Worm (Caenorhabditis elegans) whole organism, young adult: ENCODE data around the gene spp-19.

ENCODE experiments used
- T07F8.4 ChIP-seq: sonication (generic microtip); optimal IDR thresholded peaks from 2 replicates; lab custom pipeline; 2016; ENCODE audit warnings: mild to moderate bottlenecking, missing genetic modification characterization, moderate library complexity, missing compliant biosample characterization
- Y53G8AR.9 ChIP-seq: fragments of 200-800 bp; sonication (Bioruptor generic); conservative IDR thresholded peaks from 2 replicates; pipeline ENCODE4 v1.3.6; 2022; ENCODE audit warnings: missing genetic modification reagents, missing genetic modification characterization, missing compliant biosample characterization
- lin-40 ChIP-seq: sonication (generic microtip); optimal IDR thresholded peaks from 2 replicates; lab custom pipeline; 2016; ENCODE audit warnings: missing genetic modification characterization, mild to moderate bottlenecking, missing compliant biosample characterization, missing genotype, missing genetic modification reagents
- lsl-1 ChIP-seq: fragments of 200-800 bp; sonication (Bioruptor generic); optimal IDR thresholded peaks from 2 replicates; lab custom pipeline; 2018; ENCODE audit warnings: mild to moderate bottlenecking, missing genetic modification characterization, moderate library complexity, missing compliant biosample characterization
- madf-6 ChIP-seq: fragments of 200-800 bp; sonication (Bioruptor generic); IDR thresholded peaks from 2 replicates; pipeline ENCODE4 v1.3.6; 2022; ENCODE audit warnings: missing genetic modification reagents, missing genetic modification characterization, missing compliant biosample characterization
- nfya-1 ChIP-seq: sonication (generic microtip); optimal IDR thresholded peaks from 2 replicates; lab custom pipeline; 2017; ENCODE audit warnings: antibody characterized with exemption, missing compliant biosample characterization, missing genetic modification characterization, borderline replicate concordance; ENCODE audit not compliant: insufficient read depth
- sea-2 ChIP-seq: fragments of 200-800 bp; sonication (Bioruptor generic); IDR thresholded peaks from 2 replicates; pipeline ENCODE4 v1.3.6; 2022; ENCODE audit warnings: missing genetic modification characterization, missing compliant biosample characterization
- snpc-1.3 ChIP-seq: sonication (generic microtip); optimal IDR thresholded peaks from 2 replicates; lab custom pipeline; 2017; ENCODE audit warnings: missing genetic modification characterization, mild to moderate bottlenecking, missing compliant biosample characterization, antibody characterized with exemption, moderate library complexity, missing genotype, missing genetic modification reagents; ENCODE audit not compliant: insufficient read depth
- snpc-3.4 ChIP-seq: sonication (generic microtip); optimal IDR thresholded peaks from 2 replicates; lab custom pipeline; 2017; ENCODE audit warnings: missing genetic modification characterization, mild to moderate bottlenecking, missing compliant biosample characterization, antibody characterized with exemption, moderate library complexity, missing genotype, missing genetic modification reagents
- snpc-4 ChIP-seq, 5 experiments: fragments of 150-350 bp in 1 of 5; sonication (generic microtip) in 4 of 5; optimal IDR thresholded peaks; 2 replicates each; lab custom pipeline; 2014 to 2018; ENCODE audit warnings: missing genetic modification characterization in 5 of 5, missing biosample characterization in 3 of 5, antibody characterized with exemption in 2 of 5, mild to moderate bottlenecking in 2 of 5, missing compliant biosample characterization in 2 of 5, missing genotype in 2 of 5, moderate library complexity in 2 of 5, missing genetic modification reagents in 1 of 5
- tbp1 ChIP-seq: fragments of 200-800 bp; sonication (Bioruptor generic); optimal IDR thresholded peaks from 2 replicates; lab custom pipeline; 2018; ENCODE audit warnings: mild to moderate bottlenecking, missing genetic modification characterization, missing compliant biosample characterization
- unc-130 ChIP-seq: sonication (generic microtip); optimal IDR thresholded peaks from 2 replicates; lab custom pipeline; 2016; ENCODE audit warnings: missing genetic modification reagents, missing genetic modification characterization, missing compliant biosample characterization

ce11 chrV:6558103-6558502 is 3.4 kb downstream of the spp-19 start, which contains the start of gene spp-20:
- no peak for TF ChIP-seq nfya-1 (tag; lab: Kevin White, UChicago)
- TF ChIP-seq sea-2 (GFP tag; lab: Robert Waterston, UW) = no peak
- TF ChIP-seq snpc-4 (GFP tag; optimal IDR thresholded peaks at IDR 0.05; lab: Kevin White, UChicago) = no peak
- no peak for TF ChIP-seq snpc-4 (tag; optimal IDR thresholded peaks at IDR 0.05; lab: Kevin White, UChicago)
- no peak for TF ChIP-seq snpc-3.4 (tag; lab: Kevin White, UChicago)
- no peak for TF ChIP-seq lin-40 (tag; lab: Kevin White, UChicago)
- no peak for TF ChIP-seq snpc-1.3
- no peak for TF ChIP-seq lsl-1
- TF ChIP-seq Y53G8AR.9 = no peak
- TF ChIP-seq madf-6 (GFP tag; lab: Robert Waterston, UW) = no peak
- no peak for TF ChIP-seq T07F8.4 (tag; lab: Kevin White, UChicago)
- no peak for TF ChIP-seq unc-130 (GFP tag; lab: Kevin White, UChicago)
- no peak for TF ChIP-seq tbp1 (GFP tag; lab: Kevin White, UChicago)
